Worm (Caenorhabditis elegans): ENCODE data around the gene spe-17.

spe-17 gene

DNA sequence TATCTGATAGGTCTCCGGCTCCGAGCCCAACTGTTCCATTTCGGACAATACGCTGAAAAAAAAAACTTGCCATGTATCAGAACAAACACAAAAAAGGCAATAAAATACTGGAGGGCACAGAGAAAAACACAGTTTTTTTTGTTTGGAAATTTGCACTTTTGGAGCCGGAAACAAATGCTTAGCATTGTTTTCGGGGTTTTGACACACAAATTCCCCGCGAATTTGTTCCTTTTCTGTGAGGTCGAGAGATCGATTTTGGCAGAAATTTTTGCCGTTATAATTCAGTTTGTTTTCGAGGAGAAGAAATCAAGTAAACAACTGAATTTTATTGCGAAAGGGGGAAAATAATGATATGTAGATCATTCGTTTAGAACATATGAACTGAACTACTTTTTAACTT, 43.4 kb downstream of the spe-17 start, which contains the start of gene K08E4.2 (continued):
- TF ChIP-seq F52B5.7 (tag; optimal IDR thresholded peaks at IDR 0.05) = no peak
- TF ChIP-seq fkh-3 (tag; optimal IDR thresholded peaks at IDR 0.05) = no peak

DNA sequence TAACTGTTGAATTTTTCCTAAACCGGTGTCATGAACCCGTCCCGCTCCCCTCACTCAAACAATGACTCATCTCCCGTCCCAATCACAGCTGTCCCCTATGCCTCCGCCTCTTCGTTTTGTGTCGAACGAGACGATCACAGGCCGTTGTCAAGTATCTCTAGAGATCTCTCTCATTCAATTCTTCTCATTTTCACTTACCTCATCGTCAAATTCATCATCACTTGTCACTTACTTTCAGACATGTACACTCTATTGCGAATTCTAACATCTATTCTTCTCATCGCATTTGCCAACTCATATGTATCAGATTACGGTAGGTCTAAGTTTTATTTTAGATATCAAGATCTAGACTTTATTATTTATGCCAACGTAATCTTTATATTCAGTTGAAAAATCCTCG, 44.3 kb downstream of the spe-17 start, which contains the start of gene K08E4.3:
Gene K08E4.3, plus strand, starts transcription at position 235 of the 400 bp plus-strand sequence.
- TF ChIP-seq hlh-26 (GFP tag; conservative IDR thresholded peaks at IDR 0.05) = no peak
- no peak for TF ChIP-seq cebp-2 (GFP tag; IDR thresholded peaks at IDR 0.05)
- no peak for TF ChIP-seq F39B2.1 (GFP tag; IDR thresholded peaks at IDR 0.05)
- TF ChIP-seq egl-18 (GFP tag; IDR thresholded peaks at IDR 0.05) = no peak
- no peak for TF ChIP-seq chd-7 (tag; optimal IDR thresholded peaks at IDR 0.05)
- no peak for TF ChIP-seq mes-4 (tag; optimal IDR thresholded peaks at IDR 0.05)
- no peak for TF ChIP-seq attf-3 (GFP tag; conservative IDR thresholded peaks at IDR 0.05)
- TF ChIP-seq egrh-3 (GFP tag; IDR thresholded peaks at IDR 0.05) = no peak
- no peak for TF ChIP-seq ceh-100 (GFP tag; IDR thresholded peaks at IDR 0.05)
- no peak for TF ChIP-seq bed-1 (GFP tag; IDR thresholded peaks at IDR 0.05)
- no peak for TF ChIP-seq B0261.1 (tag; optimal IDR thresholded peaks at IDR 0.05)

DNA sequence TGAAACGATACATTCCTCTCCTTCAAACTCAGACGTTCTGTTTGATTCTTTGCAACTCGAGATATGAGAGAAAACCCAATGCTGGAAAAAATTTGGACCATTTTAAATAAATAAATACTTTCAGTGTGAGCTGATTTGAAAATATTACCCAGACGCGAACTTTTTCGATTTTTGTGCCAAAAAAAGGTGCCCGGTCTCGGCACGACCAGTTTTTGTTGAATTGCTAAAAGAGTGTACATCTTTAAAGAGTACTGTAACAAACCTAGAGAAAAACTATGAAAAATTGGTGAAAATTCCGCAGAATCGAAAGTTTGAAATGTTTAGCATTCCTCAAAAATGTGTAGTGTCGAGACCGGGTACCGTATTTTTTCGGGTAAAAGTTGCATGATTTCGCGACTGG, 48.0 kb downstream of the spe-17 start, which contains the start of gene K08E4.8:
Gene K08E4.8, minus strand, starts transcription at position 101 of the 400 bp plus-strand sequence.
- TF ChIP-seq tlf-1 (GFP tag; optimal IDR thresholded peaks at IDR 0.05) (no peak), F10E7.11 (tag; optimal IDR thresholded peaks at IDR 0.05) (no peak), B0035.1 (tag; optimal IDR thresholded peaks at IDR 0.05) (no peak), rcor-1 (GFP tag; IDR thresholded peaks at IDR 0.05) (no peak), fkh-3 (tag; optimal IDR thresholded peaks at IDR 0.05) (no peak), athp-1 (tag; optimal IDR thresholded peaks at IDR 0.05) (no peak), madf-3 (GFP tag; IDR thresholded peaks at IDR 0.05) (no peak), ceh-100 (GFP tag; IDR thresholded peaks at IDR 0.05) (no peak), sdz-38 (tag; optimal IDR thresholded peaks at IDR 0.05) (no peak), ets-4 (GFP tag; optimal IDR thresholded peaks at IDR 0.05) (no peak)
